Worm (Caenorhabditis elegans): ENCODE data around the gene rps-3.

The rps-3 gene

DNA sequence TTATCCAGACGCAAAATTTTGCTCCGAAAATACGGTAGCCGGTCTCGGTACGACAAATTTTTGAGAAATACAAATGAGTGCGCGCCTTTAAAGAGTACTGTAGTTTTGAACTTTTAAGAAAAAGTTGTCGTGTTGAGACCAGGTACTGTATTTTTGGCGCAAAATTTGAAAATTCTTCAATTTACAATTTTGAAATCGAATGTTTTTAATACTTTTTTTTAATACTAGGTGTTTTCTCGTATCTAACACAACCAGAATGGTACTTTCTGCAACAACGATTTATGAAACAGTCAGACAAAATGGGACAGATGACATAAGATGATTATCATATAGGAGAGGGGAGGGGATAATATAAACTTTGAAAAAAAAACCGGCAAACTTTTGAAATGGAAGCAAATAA is 10.9 kb upstream of the rps-3 start:
- TF ChIP-seq ctbp-1 (GFP tag; IDR thresholded peaks at IDR 0.05) (no peak), Y48G9A.11 (GFP tag; IDR thresholded peaks at IDR 0.05) (0 out of 2 replicates have a peak, but pooled peaks have one; percentile 29), snpc-4 (tag; optimal IDR thresholded peaks at IDR 0.05) (no peak), lin-38 (GFP tag; IDR thresholded peaks at IDR 0.05) (peak; percentile 51), F49E8.2 (tag; optimal IDR thresholded peaks at IDR 0.05; ENCODE audit: borderline replicate concordance) (peak; percentile 70)

DNA sequence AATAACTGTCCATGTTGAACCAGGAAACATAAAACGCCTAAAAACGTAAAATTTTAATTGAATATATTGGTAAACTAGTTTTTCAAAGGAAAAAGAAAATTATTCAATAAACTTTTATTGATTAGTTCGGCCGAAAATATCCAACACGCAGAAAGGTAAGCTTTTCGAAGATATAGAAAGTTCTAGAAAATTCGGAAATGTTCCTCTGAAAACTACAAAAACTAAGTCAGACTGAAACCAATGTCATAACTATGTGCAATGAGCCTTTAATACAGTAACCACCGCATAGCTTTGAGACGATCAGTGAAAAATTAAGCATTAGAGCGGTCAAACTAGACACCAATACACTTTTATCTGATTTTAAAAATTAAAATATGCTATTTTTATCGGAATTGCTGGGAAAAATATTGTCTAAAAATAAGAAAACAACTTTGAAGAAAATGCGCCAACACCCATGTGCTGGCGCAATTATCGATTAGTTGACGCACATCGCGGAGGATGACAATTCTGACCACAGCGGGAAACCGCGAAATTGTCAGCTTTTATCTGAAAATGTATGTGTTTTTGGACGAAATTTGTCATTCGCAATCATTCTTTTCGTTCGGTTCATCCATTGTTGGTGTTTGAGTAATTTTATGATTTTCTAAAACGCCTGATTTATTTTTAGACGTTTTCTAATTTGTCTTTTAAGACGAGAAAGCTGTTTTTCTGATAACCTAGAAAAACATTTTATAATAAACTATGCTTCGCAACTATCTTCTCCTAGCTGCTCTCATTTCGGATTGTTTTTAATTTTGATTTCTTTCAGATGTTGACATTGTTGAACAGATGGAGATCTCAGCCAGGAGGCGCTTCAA is 8.0 kb upstream of the rps-3 start, which contains the start of the genes C23G10.7 and rpn-2:
TSS of gene C23G10.7 (minus strand) at position 37 of the 857 bp plus-strand sequence.
TSS of gene rpn-2 (plus strand) at position 807 of the 857 bp plus-strand sequence.
- TF ChIP-seq daf-16 (GFP tag; optimal IDR thresholded peaks at IDR 0.05) (peak in 1 of 2 experiments; percentile 52), daf-16 (tag; optimal IDR thresholded peaks at IDR 0.05) (peak; percentile 65), lsy-2 (tag; optimal IDR thresholded peaks at IDR 0.05) (peak in 1 of 2 experiments; percentile 80), mep-1 (tag; optimal IDR thresholded peaks at IDR 0.05) (peak; percentile 64), vab-7 (GFP tag; IDR thresholded peaks at IDR 0.05) (no peak), unc-130 (GFP tag; optimal IDR thresholded peaks at IDR 0.05) (peak; percentile 49), hmg-1.1 (GFP tag; IDR thresholded peaks at IDR 0.05) (peak; percentile 53; the same call in 1 of the 2 replicates), ztf-11 (tag; optimal IDR thresholded peaks at IDR 0.05) (no peak), rbr-2 (tag; optimal IDR thresholded peaks at IDR 0.05) (peak; percentile 65), nhr-102 (tag; optimal IDR thresholded peaks at IDR 0.05) (peak; percentile 55), pqm-1 (tag; optimal IDR thresholded peaks at IDR 0.05) (no peak), Y48G9A.11 (GFP tag; IDR thresholded peaks at IDR 0.05) (peak; percentile 60; the same call in 1 of the 2 replicates), dve-1 (tag; optimal IDR thresholded peaks at IDR 0.05; ENCODE audit: insufficient read depth) (peak; percentile 69), hif-1 (tag; optimal IDR thresholded peaks at IDR 0.05) (peak in 1 of 2 experiments; percentile 28), mes-2 (tag; optimal IDR thresholded peaks at IDR 0.05; ENCODE audit: poor library complexity, severe bottlenecking) (peak; percentile 64), F37D6.2 (tag; optimal IDR thresholded peaks at IDR 0.05) (peak; percentile 10), F49E8.2 (tag; optimal IDR thresholded peaks at IDR 0.05; ENCODE audit: borderline replicate concordance) (peak; percentile 71), nhr-6 (tag; optimal IDR thresholded peaks at IDR 0.05) (peak; percentile 66), dmd-6 (GFP tag; IDR thresholded peaks at IDR 0.05) (peak; percentile 31; the same call in 1 of the 2 replicates), nhr-28 (tag; optimal IDR thresholded peaks at IDR 0.05) (peak; percentile 35), mdl-1 (tag; optimal IDR thresholded peaks at IDR 0.05) (no peak), T26A8.4 (GFP tag; IDR thresholded peaks at IDR 0.05) (peak; percentile 70), nhr-11 (tag; optimal IDR thresholded peaks at IDR 0.05) (peak; percentile 48), hlh-30 (tag; optimal IDR thresholded peaks at IDR 0.05; ENCODE audit: insufficient read depth) (peak; percentile 40), nhr-48 (tag; optimal IDR thresholded peaks at IDR 0.05) (peak; percentile 1), pha-4 (GFP tag; IDR thresholded peaks at IDR 0.05) (no peak), pha-4 (tag; optimal IDR thresholded peaks at IDR 0.05) (no peak), dpl-1 (GFP tag; optimal IDR thresholded peaks at IDR 0.05) (peak; percentile 75), lin-38 (GFP tag; IDR thresholded peaks at IDR 0.05) (peak; percentile 77), spr-1 (tag; optimal IDR thresholded peaks at IDR 0.05) (no peak), ztf-7 (tag; optimal IDR thresholded peaks at IDR 0.05) (peak; percentile 41)

DNA sequence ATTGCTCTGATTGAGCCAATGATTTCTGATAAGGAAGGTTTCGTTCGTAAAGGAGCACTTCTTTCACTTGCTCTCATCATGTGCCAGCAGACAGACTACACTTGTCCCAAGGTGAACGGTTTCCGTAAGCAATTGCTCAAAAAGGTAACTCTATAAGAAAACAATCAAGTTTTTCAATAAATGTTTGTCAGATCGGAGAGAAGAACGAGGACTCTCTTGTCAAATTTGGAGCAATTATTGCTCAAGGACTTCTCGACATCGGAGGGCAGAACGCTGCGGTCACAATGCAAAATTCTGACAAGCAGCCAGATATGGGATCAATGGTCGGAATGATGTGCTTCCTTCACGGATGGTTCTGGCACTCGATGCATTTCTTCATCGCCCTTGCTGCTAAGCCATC is 5.3 kb upstream of the rps-3 start:
- TF ChIP-seq nhr-11 (tag; optimal IDR thresholded peaks at IDR 0.05) (no peak), unc-62 (GFP tag; optimal IDR thresholded peaks at IDR 0.05 in 1 of 2) (peak in 1 of 2 experiments; percentile 97), unc-62 (tag; optimal IDR thresholded peaks at IDR 0.05) (no peak)
